Worm (Caenorhabditis elegans): ENCODE data around the gene unc-85.
A peak's percentile ranks its signal among the peaks of the same experiment; 100 is the strongest.

unc-85 gene

DNA sequence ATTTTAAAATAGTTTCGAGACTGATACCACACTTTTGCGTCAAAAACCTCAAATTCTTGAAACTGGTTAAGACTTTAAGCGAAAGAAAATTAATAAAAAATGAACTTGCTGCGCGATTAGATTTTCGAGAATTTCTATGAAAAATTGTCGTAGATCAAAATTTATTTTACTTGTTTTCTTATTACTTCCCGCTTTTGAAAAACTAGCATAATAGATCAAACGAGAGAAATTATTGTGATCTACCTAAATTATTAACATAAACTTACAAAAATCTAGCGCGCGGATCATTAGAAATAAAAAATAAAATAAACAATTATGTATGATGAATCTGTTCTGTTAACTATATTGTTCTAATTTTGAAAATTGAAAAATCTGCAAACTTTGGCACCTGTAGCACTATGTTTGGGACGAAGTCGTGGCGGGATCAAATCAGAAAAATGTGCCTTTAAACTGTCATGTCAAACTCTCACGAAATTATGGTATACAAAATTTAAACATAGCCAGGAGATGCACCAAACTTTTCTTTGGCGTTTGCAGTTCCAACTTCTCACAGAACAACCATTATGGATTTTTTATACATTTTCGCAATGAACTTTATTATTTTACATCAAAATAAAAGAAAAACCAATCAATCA, 25.0 kb downstream of the unc-85 start:
- TF ChIP-seq unc-62 (GFP tag; optimal IDR thresholded peaks at IDR 0.05 in 1 of 2): peak in 1 of 2 experiments; percentile 69
- no peak for TF ChIP-seq unc-62 (tag; optimal IDR thresholded peaks at IDR 0.05)
- TF ChIP-seq hmg-1.1 (GFP tag; IDR thresholded peaks at IDR 0.05): no peak
- no peak for TF ChIP-seq lir-3 (tag; optimal IDR thresholded peaks at IDR 0.05)
- no peak for TF ChIP-seq hlh-11 (tag; optimal IDR thresholded peaks at IDR 0.05)
- 0 out of 2 replicates have a peak, but pooled peaks have one; percentile 23 for TF ChIP-seq T26A8.4 (GFP tag; IDR thresholded peaks at IDR 0.05)
- TF ChIP-seq lin-39 (tag; optimal IDR thresholded peaks at IDR 0.05): no peak
- TF ChIP-seq dve-1 (tag; optimal IDR thresholded peaks at IDR 0.05; ENCODE audit: insufficient read depth): peak; percentile 47
- peak; percentile 75 for TF ChIP-seq ama-1 (optimal IDR thresholded peaks at IDR 0.05)
- no peak for TF ChIP-seq unc-130 (GFP tag; optimal IDR thresholded peaks at IDR 0.05)
- TF ChIP-seq daf-16 (GFP tag; optimal IDR thresholded peaks at IDR 0.05): no peak
- TF ChIP-seq daf-16 (tag; optimal IDR thresholded peaks at IDR 0.05): peak; percentile 16

DNA sequence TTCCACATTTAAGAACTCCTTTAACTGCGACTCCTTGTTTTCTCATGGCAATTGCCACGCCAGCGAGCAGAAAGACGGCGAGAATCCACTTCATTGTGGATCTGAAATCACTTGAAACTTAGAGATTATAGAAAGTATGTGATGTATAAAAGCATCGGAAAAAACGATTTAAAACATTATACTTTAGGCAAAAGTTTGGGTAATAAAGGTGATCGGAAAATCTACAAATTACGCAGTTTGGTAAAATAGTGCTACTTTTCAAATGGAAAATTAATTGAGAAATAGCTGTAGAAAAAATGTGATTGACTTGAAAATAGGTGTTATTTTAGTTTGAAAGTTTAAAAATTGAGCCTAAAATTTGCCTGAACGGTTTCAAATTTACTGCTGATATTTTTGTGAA, 25.9 kb downstream of the unc-85 start, which contains the start of gene ttr-41:
ttr-41 (minus strand) TSS at position 101 of the 400 bp plus-strand sequence.
- TF ChIP-seq rbr-2 (tag; optimal IDR thresholded peaks at IDR 0.05): no peak
- no peak for TF ChIP-seq nhr-6 (tag; optimal IDR thresholded peaks at IDR 0.05)
- no peak for TF ChIP-seq Y5F2A.4 (GFP tag; optimal IDR thresholded peaks at IDR 0.05)
- no peak for TF ChIP-seq daf-8 (GFP tag; IDR thresholded peaks at IDR 0.05)
- no peak for TF ChIP-seq saeg-2 (GFP tag; IDR thresholded peaks at IDR 0.05)
- no peak for TF ChIP-seq zag-1 (tag; optimal IDR thresholded peaks at IDR 0.05)
- TF ChIP-seq mes-2 (tag; optimal IDR thresholded peaks at IDR 0.05; ENCODE audit: poor library complexity, severe bottlenecking): no peak
- TF ChIP-seq aha-1 (tag): no peak
- no peak for TF ChIP-seq mdl-1 (tag; optimal IDR thresholded peaks at IDR 0.05)
- no peak for TF ChIP-seq lsy-2 (tag; optimal IDR thresholded peaks at IDR 0.05)
- no peak for TF ChIP-seq ceh-62 (tag; optimal IDR thresholded peaks at IDR 0.05)
- TF ChIP-seq spr-3 (GFP tag; optimal IDR thresholded peaks at IDR 0.05): no peak
- TF ChIP-seq lin-1 (GFP tag; IDR thresholded peaks at IDR 0.05): no peak
- no peak for TF ChIP-seq unc-39 (tag; optimal IDR thresholded peaks at IDR 0.05)
- TF ChIP-seq lin-38 (GFP tag; IDR thresholded peaks at IDR 0.05): no peak
- no peak for TF ChIP-seq R02D3.7 (tag; optimal IDR thresholded peaks at IDR 0.05)
- TF ChIP-seq lir-3 (tag; optimal IDR thresholded peaks at IDR 0.05): no peak
- no peak for TF ChIP-seq nhr-102 (tag; optimal IDR thresholded peaks at IDR 0.05)
- no peak for TF ChIP-seq egl-27 (tag; optimal IDR thresholded peaks at IDR 0.05)

DNA sequence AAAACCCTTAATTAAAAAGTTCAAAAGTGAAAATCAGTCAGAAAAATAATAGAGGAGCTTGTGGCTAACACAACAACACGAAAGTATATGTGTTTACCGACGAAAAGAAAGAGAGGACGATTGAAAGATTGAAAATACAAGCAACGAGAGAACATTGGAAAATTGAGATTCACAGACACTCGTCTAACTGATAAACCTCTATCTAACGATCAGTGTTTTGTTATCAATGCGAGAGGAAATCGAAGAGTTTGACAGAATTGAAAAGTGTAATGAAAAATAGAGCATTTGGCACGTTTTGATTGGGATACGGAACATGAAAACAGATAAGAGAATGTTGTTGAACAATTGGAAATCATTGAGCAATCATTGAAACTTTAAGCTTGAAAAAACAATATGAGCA, 26.8 kb downstream of the unc-85 start:
- TF ChIP-seq fos-1 (tag; optimal IDR thresholded peaks at IDR 0.05) (no peak), nhr-28 (tag; optimal IDR thresholded peaks at IDR 0.05) (peak; percentile 95), egl-43 (GFP tag; IDR thresholded peaks at IDR 0.05) (no peak), spr-3 (GFP tag; optimal IDR thresholded peaks at IDR 0.05) (no peak), ceh-20 (GFP tag; IDR thresholded peaks at IDR 0.05) (no peak), dpl-1 (GFP tag; optimal IDR thresholded peaks at IDR 0.05) (peak; percentile 0), zag-1 (tag; optimal IDR thresholded peaks at IDR 0.05) (no peak), T26A8.4 (GFP tag; IDR thresholded peaks at IDR 0.05) (no peak), mxl-2 (GFP tag; conservative IDR thresholded peaks at IDR 0.05) (no peak), lin-39 (tag; optimal IDR thresholded peaks at IDR 0.05) (no peak), unc-62 (GFP tag; optimal IDR thresholded peaks at IDR 0.05 in 1 of 2) (no peak), unc-62 (tag; optimal IDR thresholded peaks at IDR 0.05) (no peak), hmg-1.1 (GFP tag; IDR thresholded peaks at IDR 0.05) (no peak), hlh-11 (tag; optimal IDR thresholded peaks at IDR 0.05) (peak; percentile 91), Y105C5A.15 (GFP tag; IDR thresholded peaks at IDR 0.05) (no peak), ceh-28 (tag; optimal IDR thresholded peaks at IDR 0.05) (no peak), nhr-41 (GFP tag; IDR thresholded peaks at IDR 0.05) (no peak), dve-1 (tag; optimal IDR thresholded peaks at IDR 0.05; ENCODE audit: insufficient read depth) (peak; percentile 92), lin-1 (GFP tag; IDR thresholded peaks at IDR 0.05) (peak; percentile 73), nhr-77 (tag; optimal IDR thresholded peaks at IDR 0.05) (peak; percentile 92), nhr-42 (GFP tag; IDR thresholded peaks at IDR 0.05) (no peak), tra-1 (GFP tag; IDR thresholded peaks at IDR 0.05) (peak; percentile 86), zip-11 (GFP tag; IDR thresholded peaks at IDR 0.05) (no peak), daf-8 (GFP tag; IDR thresholded peaks at IDR 0.05) (no peak), D1046.2 (GFP tag; IDR thresholded peaks at IDR 0.05) (no peak), snpc-1.2 (GFP tag; IDR thresholded peaks at IDR 0.05) (no peak), dmd-6 (GFP tag; IDR thresholded peaks at IDR 0.05) (peak; percentile 89), hlh-30 (tag; optimal IDR thresholded peaks at IDR 0.05; ENCODE audit: insufficient read depth) (peak; percentile 31), nhr-111 (GFP tag; optimal IDR thresholded peaks at IDR 0.05) (no peak), lsy-2 (tag; optimal IDR thresholded peaks at IDR 0.05) (no peak)

All from whole organism, L4 larva.